Fruit fly (Drosophila melanogaster) whole organism, embryonic: ENCODE data around the gene CG15803.

Source experiments
- Atf6 ChIP-seq: fragments of 200-800 bp; sonication (Bioruptor generic); IDR thresholded peaks from 2 replicates; pipeline ENCODE4 v1.3.6; 2022; ENCODE audit warnings: missing biosample characterization, missing genetic modification characterization
- Awh ChIP-seq: fragments of 200-800 bp; sonication (Bioruptor generic); IDR thresholded peaks from 2 replicates; pipeline ENCODE4, ENCODE4 v1.3.6; 2022; ENCODE audit warnings: missing biosample characterization, missing genetic modification characterization
- CG10209 ChIP-seq: fragments of 200-800 bp; sonication (Bioruptor generic); optimal IDR thresholded peaks from 3 replicates; lab custom pipeline; 2017; ENCODE audit warnings: missing biosample characterization, mild to moderate bottlenecking, missing genetic modification characterization, missing genetic modification reagents
- CG1233 ChIP-seq: fragments of 200-800 bp; sonication (Bioruptor generic); optimal IDR thresholded peaks from 4 replicates; lab custom pipeline; 2018; ENCODE audit warnings: missing biosample characterization, mild to moderate bottlenecking, missing genetic modification characterization
- CG14441 ChIP-seq: fragments of 200-800 bp; sonication (Bioruptor generic); IDR thresholded peaks from 2 replicates; pipeline ENCODE4 v1.3.6; 2022; ENCODE audit warnings: missing biosample characterization, missing genetic modification characterization
- CG15073 ChIP-seq: fragments of 200-800 bp; sonication (Bioruptor generic); optimal IDR thresholded peaks from 2 replicates; lab custom pipeline; 2016; ENCODE audit warnings: missing biosample characterization, missing genetic modification characterization
- CG17568 ChIP-seq: fragments of 200-800 bp; sonication (Bioruptor generic); optimal IDR thresholded peaks from 2 replicates; lab custom pipeline; 2018; ENCODE audit warnings: missing biosample characterization, mild to moderate bottlenecking, missing genetic modification characterization, moderate library complexity
- CG17802 ChIP-seq: fragments of 200-800 bp; sonication (Bioruptor generic); optimal IDR thresholded peaks from 2 replicates; lab custom pipeline; 2018; ENCODE audit warnings: missing biosample characterization, mild to moderate bottlenecking, missing genetic modification characterization, moderate library complexity
- CG3065 ChIP-seq: fragments of 200-800 bp; sonication (Bioruptor generic); optimal IDR thresholded peaks from 2 replicates; lab custom pipeline; 2016; ENCODE audit warnings: missing biosample characterization, missing genetic modification characterization
- CG43689 ChIP-seq: fragments of 200-800 bp; sonication (Bioruptor generic); IDR thresholded peaks from 2 replicates; pipeline ENCODE4 v1.3.6; 2022; ENCODE audit warnings: missing biosample characterization, missing genetic modification characterization
- CG4820 ChIP-seq: fragments of 200-800 bp; sonication (Bioruptor generic); optimal IDR thresholded peaks from 3 replicates; lab custom pipeline; 2016; ENCODE audit warnings: missing biosample characterization, missing genetic modification characterization
- CG6654 ChIP-seq: fragments of 200-800 bp; sonication (Bioruptor generic); optimal IDR thresholded peaks from 2 replicates; lab custom pipeline; 2017; ENCODE audit warnings: missing biosample characterization, mild to moderate bottlenecking, missing genetic modification characterization
- CG7786 ChIP-seq: fragments of 200-800 bp; sonication (Bioruptor generic); optimal IDR thresholded peaks from 2 replicates; lab custom pipeline; 2016; ENCODE audit warnings: missing biosample characterization, missing genetic modification characterization
- CG9609 ChIP-seq: fragments of 200-800 bp; sonication (Bioruptor generic); optimal IDR thresholded peaks from 3 replicates; lab custom pipeline; 2016; ENCODE audit warnings: missing biosample characterization, missing genetic modification characterization
- CrebB ChIP-seq: fragments of 200-800 bp; sonication (Bioruptor generic); optimal IDR thresholded peaks from 3 replicates; lab custom pipeline; 2018; ENCODE audit warnings: missing biosample characterization, mild to moderate bottlenecking, missing genetic modification characterization
- D19A ChIP-seq: fragments of 200-800 bp; optimal IDR thresholded peaks from 3 replicates; lab custom pipeline; 2019; ENCODE audit warnings: missing biosample characterization, mild to moderate bottlenecking, missing genetic modification characterization, moderate library complexity
- Doc3 ChIP-seq: fragments of 200-800 bp; sonication (Bioruptor generic); IDR thresholded peaks from 3 replicates; pipeline ENCODE4 v1.3.6; 2022; ENCODE audit warnings: missing biosample characterization, missing genetic modification characterization; ENCODE audit not compliant: partially characterized antibody
- Ets97D ChIP-seq: fragments of 200-800 bp; sonication (Bioruptor generic); optimal IDR thresholded peaks from 3 replicates; lab custom pipeline; 2016; ENCODE audit warnings: missing biosample characterization, missing genetic modification characterization
- GATAe ChIP-seq: fragments of 200-800 bp; sonication (Bioruptor generic); conservative IDR thresholded peaks from 2 replicates; pipeline ENCODE4 v1.3.6; 2022; ENCODE audit warnings: missing biosample characterization, missing genetic modification characterization
- HLH4C ChIP-seq: fragments of 200-800 bp; sonication (Bioruptor generic); IDR thresholded peaks from 3 replicates; pipeline ENCODE4 v1.3.6; 2022; ENCODE audit warnings: missing biosample characterization, missing genetic modification characterization; ENCODE audit not compliant: partially characterized antibody
- HLH54F ChIP-seq: fragments of 200-800 bp; sonication (Bioruptor generic); optimal IDR thresholded peaks from 3 replicates; lab custom pipeline; 2016; ENCODE audit warnings: missing biosample characterization, missing genetic modification characterization
- Hand ChIP-seq: fragments of 200-800 bp; sonication (Bioruptor generic); optimal IDR thresholded peaks from 2 replicates; lab custom pipeline; 2017; ENCODE audit warnings: mild to moderate bottlenecking, missing biosample characterization, missing genetic modification reagents, missing genetic modification characterization
- HmgZ ChIP-seq: fragments of 200-800 bp; sonication (Bioruptor generic); optimal IDR thresholded peaks from 2 replicates; lab custom pipeline; 2018; ENCODE audit warnings: missing biosample characterization, mild to moderate bottlenecking, missing genetic modification characterization
- MESR4 ChIP-seq: fragments of 200-800 bp; sonication (Bioruptor generic); optimal IDR thresholded peaks from 2 replicates; lab custom pipeline; 2018; ENCODE audit warnings: missing biosample characterization, mild to moderate bottlenecking, missing genetic modification characterization, moderate library complexity
- MTF-1 ChIP-seq: fragments of 200-800 bp; sonication (Bioruptor generic); optimal IDR thresholded peaks from 2 replicates; lab custom pipeline; 2018; ENCODE audit warnings: missing biosample characterization, mild to moderate bottlenecking, missing genetic modification characterization, borderline replicate concordance
- Mad ChIP-seq: fragments of 200-800 bp; sonication (Bioruptor generic); optimal IDR thresholded peaks from 2 replicates; lab custom pipeline; 2016; ENCODE audit warnings: missing biosample characterization, missing genetic modification characterization
- NC2α ChIP-seq: fragments of 200-800 bp; sonication (Bioruptor generic); optimal IDR thresholded peaks from 2 replicates; lab custom pipeline; 2016; ENCODE audit warnings: missing biosample characterization, missing genetic modification characterization
- NK7.1 ChIP-seq: fragments of 200-800 bp; sonication (Bioruptor generic); optimal IDR thresholded peaks from 3 replicates; lab custom pipeline; 2016; ENCODE audit warnings: missing biosample characterization, missing genetic modification characterization
- Oaz ChIP-seq: fragments of 200-800 bp; sonication (Bioruptor generic); IDR thresholded peaks from 2 replicates; pipeline ENCODE4 v1.3.6; 2022; ENCODE audit warnings: missing biosample characterization, missing genetic modification characterization
- Six4 ChIP-seq: fragments of 200-800 bp; sonication (Bioruptor generic); optimal IDR thresholded peaks from 2 replicates; lab custom pipeline; 2016; ENCODE audit warnings: missing biosample characterization, missing genetic modification characterization
- abd-A ChIP-seq: fragments of 200-800 bp; sonication (Bioruptor generic); optimal IDR thresholded peaks from 3 replicates; lab custom pipeline; 2019; ENCODE audit warnings: missing biosample characterization, mild to moderate bottlenecking, missing genetic modification characterization, moderate library complexity
- aop ChIP-seq: fragments of 200-800 bp; sonication (Bioruptor generic); IDR thresholded peaks from 2 replicates; pipeline ENCODE4 v1.3.6; 2022; ENCODE audit warnings: missing biosample characterization, missing genetic modification characterization
- ara ChIP-seq: fragments of 200-800 bp; sonication (Bioruptor generic); IDR thresholded peaks from 2 replicates; pipeline ENCODE4 v1.3.6; 2022; ENCODE audit warnings: missing biosample characterization, missing genetic modification characterization
- ash1 ChIP-seq: fragments of 200-800 bp; sonication (Bioruptor generic); optimal IDR thresholded peaks from 2 replicates; lab custom pipeline; 2018; ENCODE audit warnings: missing biosample characterization, mild to moderate bottlenecking, missing genetic modification characterization
- bab2 ChIP-seq: fragments of 200-800 bp; sonication (Bioruptor generic); optimal IDR thresholded peaks from 2 replicates; lab custom pipeline; 2016; ENCODE audit warnings: missing biosample characterization, missing genetic modification characterization
- cad ChIP-seq: fragments of >200 bp; optimal IDR thresholded peaks from 2 replicates; lab custom pipeline; 2017; ENCODE audit warnings: missing biosample characterization, missing genetic modification characterization
- cg ChIP-seq: fragments of 200-800 bp; sonication (Bioruptor generic); optimal IDR thresholded peaks from 3 replicates; lab custom pipeline; 2019; ENCODE audit warnings: missing biosample characterization, mild to moderate bottlenecking, missing genetic modification characterization, moderate library complexity
- chn ChIP-seq: fragments of 200-800 bp; sonication (Bioruptor generic); optimal IDR thresholded peaks from 2 replicates; lab custom pipeline; 2016; ENCODE audit warnings: missing biosample characterization, missing genetic modification characterization
- dmrt99B ChIP-seq: fragments of 200-800 bp; sonication (Bioruptor generic); optimal IDR thresholded peaks from 2 replicates; lab custom pipeline; 2018; ENCODE audit warnings: missing biosample characterization, mild to moderate bottlenecking, missing genetic modification characterization, moderate library complexity
- esg ChIP-seq: fragments of 200-800 bp; sonication (Bioruptor generic); conservative IDR thresholded peaks from 2 replicates; pipeline ENCODE4 v1.3.6; 2022; ENCODE audit warnings: missing biosample characterization, missing genetic modification characterization
- fd3F ChIP-seq: fragments of 200-800 bp; sonication (Bioruptor generic); optimal IDR thresholded peaks from 2 replicates; lab custom pipeline; 2018; ENCODE audit warnings: missing biosample characterization, mild to moderate bottlenecking, missing genetic modification characterization, moderate library complexity
- fd64A ChIP-seq: fragments of 200-800 bp; sonication (Bioruptor generic); optimal IDR thresholded peaks from 3 replicates; lab custom pipeline; 2018; ENCODE audit warnings: missing biosample characterization, mild to moderate bottlenecking, missing genetic modification characterization
- gsb-n ChIP-seq: fragments of 200-800 bp; sonication (Bioruptor generic); optimal IDR thresholded peaks from 3 replicates; lab custom pipeline; 2018; ENCODE audit warnings: missing biosample characterization, mild to moderate bottlenecking, missing genetic modification characterization
- nom ChIP-seq: fragments of 200-800 bp; sonication (Bioruptor generic); optimal IDR thresholded peaks from 2 replicates; lab custom pipeline; 2017; ENCODE audit warnings: missing biosample characterization, missing genetic modification characterization, mild to moderate bottlenecking, moderate library complexity, missing genetic modification reagents
- pum ChIP-seq: fragments of 200-800 bp; sonication (Bioruptor generic); optimal IDR thresholded peaks from 2 replicates; lab custom pipeline; 2016; ENCODE audit warnings: missing biosample characterization, missing genetic modification characterization
- shn ChIP-seq: fragments of 200-800 bp; sonication (Bioruptor generic); optimal IDR thresholded peaks from 3 replicates; lab custom pipeline; 2016; ENCODE audit warnings: missing biosample characterization, missing genetic modification characterization
- stc ChIP-seq: fragments of 200-800 bp; sonication (Bioruptor generic); IDR thresholded peaks from 2 replicates; pipeline ENCODE4 v1.3.6; 2022; ENCODE audit warnings: missing biosample characterization, missing genetic modification characterization
- tio ChIP-seq: fragments of 200-800 bp; sonication (Bioruptor generic); optimal IDR thresholded peaks from 2 replicates; lab custom pipeline; 2017; ENCODE audit warnings: missing biosample characterization, missing genetic modification characterization, inconsistent platforms
- tx ChIP-seq: fragments of 200-800 bp; sonication (Bioruptor generic); optimal IDR thresholded peaks from 2 replicates; lab custom pipeline; 2016; ENCODE audit warnings: missing biosample characterization, missing genetic modification characterization
- yki ChIP-seq: fragments of >200 bp; optimal IDR thresholded peaks from 3 replicates; lab custom pipeline; 2018
- zfh2 ChIP-seq: fragments of 200-800 bp; sonication (Bioruptor generic); optimal IDR thresholded peaks from 2 replicates; lab custom pipeline; 2016; ENCODE audit warnings: missing biosample characterization, missing genetic modification characterization

Gene CG15803

dm6 chr3R:18311368-18311919, 49.1 kb downstream of the CG15803 start (continued):
- TF ChIP-seq Six4 (GFP tag; lab: Kevin White, UChicago) (no peak), aop (GFP tag; lab: Robert Waterston, UW) (peak; percentile 84; the same call in 1 of the 2 replicates), MTF-1 (GFP tag; lab: Kevin White, UChicago) (peak; percentile 73), GATAe (GFP tag; lab: Robert Waterston, UW) (no peak), nom (peak; percentile 45), esg (GFP tag; lab: Robert Waterston, UW) (no peak), CG3065 (GFP tag; lab: Kevin White, UChicago) (no peak), cg (peak; percentile 55), dmrt99B (peak; percentile 64), zfh2 (GFP tag; lab: Kevin White, UChicago) (no peak), Ets97D (GFP tag; lab: Kevin White, UChicago) (no peak), bab2 (peak; percentile 33), shn (GFP tag; lab: Kevin White, UChicago) (peak; percentile 2), NK7.1 (GFP tag; lab: Kevin White, UChicago) (no peak), tx (no peak), gsb-n (tag; lab: Kevin White, UChicago) (peak; percentile 65), CG7786 (GFP tag; lab: Kevin White, UChicago) (peak; percentile 12), CG17568 (peak; percentile 53), abd-A (tag; lab: Kevin White, UChicago) (peak; percentile 97), tio (peak; percentile 62), D19A (tag; lab: Kevin White, UChicago) (peak; percentile 56), CG43689 (GFP tag; lab: Robert Waterston, UW) (no peak), fd3F (GFP tag; lab: Kevin White, UChicago) (no peak), HmgZ (peak; percentile 37), CG14441 (no peak), cad (GFP tag; lab: Kevin White, UChicago) (no peak), Oaz (no peak), CG1233 (GFP tag; lab: Kevin White, UChicago) (peak; percentile 1), Doc3 (GFP tag; lab: Robert Waterston, UW) (no peak), Awh (GFP tag; lab: Robert Waterston, UW) (no peak), ash1 (GFP tag; lab: Kevin White, UChicago) (no peak), HLH4C (GFP tag; lab: Robert Waterston, UW) (no peak), MESR4 (no peak), CG9609 (GFP tag; lab: Kevin White, UChicago) (peak; percentile 27), CG17802 (peak; percentile 54), CG15073 (GFP tag; lab: Kevin White, UChicago) (no peak), Mad (no peak), Atf6 (no peak), CG10209 (GFP tag; lab: Kevin White, UChicago) (peak; percentile 48), stc (GFP tag; lab: Robert Waterston, UW) (no peak), chn (GFP tag; lab: Kevin White, UChicago) (peak; percentile 53), fd64A (peak; percentile 79), CG6654 (GFP tag; lab: Kevin White, UChicago) (no peak), Hand (peak; percentile 4), CG4820 (peak; percentile 18), NC2α (GFP tag; lab: Kevin White, UChicago) (peak; percentile 41), HLH54F (GFP tag; lab: Kevin White, UChicago) (no peak), yki (lab: Kevin White, UChicago) (no peak), CrebB (tag; lab: Kevin White, UChicago) (peak; percentile 72), pum (GFP tag; lab: Kevin White, UChicago) (peak; percentile 14), ara (GFP tag; lab: Robert Waterston, UW) (peak; percentile 75)
